Fruit fly (Drosophila melanogaster) whole organism, embryonic: ENCODE data around the gene CG33093.

ENCODE experiments used
- Aef1 ChIP-seq: fragments of 200-800 bp; sonication (Bioruptor generic); IDR thresholded peaks from 3 replicates; pipeline ENCODE4 v1.3.6; 2022; ENCODE audit warnings: missing biosample characterization, missing genetic modification characterization
- Atf3 ChIP-seq: fragments of 200-800 bp; sonication (Bioruptor generic); optimal IDR thresholded peaks from 3 replicates; lab custom pipeline; 2016; ENCODE audit warnings: missing biosample characterization, missing genetic modification characterization
- Bgb ChIP-seq: fragments of 200-800 bp; sonication (Bioruptor generic); IDR thresholded peaks from 2 replicates; pipeline ENCODE4 v1.3.6; 2022; ENCODE audit warnings: missing biosample characterization, missing genetic modification characterization; ENCODE audit not compliant: partially characterized antibody
- CG10565 ChIP-seq: fragments of 200-800 bp; sonication (Bioruptor generic); optimal IDR thresholded peaks from 3 replicates; lab custom pipeline; 2016; ENCODE audit warnings: missing biosample characterization, mild to moderate bottlenecking, missing genetic modification characterization
- CG17912 ChIP-seq: fragments of 200-800 bp; sonication (Bioruptor generic); optimal IDR thresholded peaks from 2 replicates; lab custom pipeline; 2018; ENCODE audit warnings: missing biosample characterization, mild to moderate bottlenecking, missing genetic modification characterization
- CG18011 ChIP-seq: fragments of 200-800 bp; sonication (Bioruptor generic); optimal IDR thresholded peaks from 2 replicates; lab custom pipeline; 2017; ENCODE audit warnings: missing biosample characterization, missing genetic modification characterization, mild to moderate bottlenecking, moderate library complexity, missing genotype
- CG33213 ChIP-seq: fragments of 200-800 bp; sonication (Bioruptor generic); optimal IDR thresholded peaks from 3 replicates; lab custom pipeline; 2016; ENCODE audit warnings: missing biosample characterization, missing genetic modification characterization
- CG34224 ChIP-seq: fragments of 200-800 bp; sonication (Bioruptor generic); IDR thresholded peaks from 3 replicates; pipeline ENCODE4 v1.3.6; 2022; ENCODE audit warnings: missing biosample characterization, missing genetic modification characterization; ENCODE audit not compliant: partially characterized antibody
- CG3838 ChIP-seq: fragments of 200-800 bp; sonication (Bioruptor generic); optimal IDR thresholded peaks from 3 replicates; lab custom pipeline; 2016; ENCODE audit warnings: missing biosample characterization, missing genetic modification characterization
- CG3995 ChIP-seq: fragments of 200-800 bp; sonication (Bioruptor generic); optimal IDR thresholded peaks from 3 replicates; lab custom pipeline; 2016; ENCODE audit warnings: missing biosample characterization, missing genetic modification characterization
- CG6683 ChIP-seq: fragments of 200-800 bp; sonication (Bioruptor generic); optimal IDR thresholded peaks from 2 replicates; lab custom pipeline; 2017; ENCODE audit warnings: missing biosample characterization, mild to moderate bottlenecking, missing genetic modification characterization, missing genetic modification reagents
- CG6813 ChIP-seq: fragments of 200-800 bp; sonication (Bioruptor generic); optimal IDR thresholded peaks from 2 replicates; lab custom pipeline; 2017; ENCODE audit warnings: missing biosample characterization, missing genetic modification characterization, mild to moderate bottlenecking, moderate library complexity, missing genetic modification reagents
- CG7357 ChIP-seq: fragments of 200-800 bp; sonication (Bioruptor generic); IDR thresholded peaks from 3 replicates; pipeline ENCODE4 v1.3.6; 2022; ENCODE audit warnings: missing biosample characterization, missing genetic modification characterization
- CG9609 ChIP-seq: fragments of 200-800 bp; sonication (Bioruptor generic); optimal IDR thresholded peaks from 3 replicates; lab custom pipeline; 2016; ENCODE audit warnings: missing biosample characterization, missing genetic modification characterization
- CG9817 ChIP-seq: fragments of 200-800 bp; sonication (Bioruptor generic); optimal IDR thresholded peaks from 2 replicates; lab custom pipeline; 2018; ENCODE audit warnings: missing biosample characterization, mild to moderate bottlenecking, missing genetic modification characterization, moderate library complexity
- CTCF ChIP-seq: fragments of 200-800 bp; sonication (Bioruptor generic); optimal IDR thresholded peaks from 2 replicates; lab custom pipeline; 2017; ENCODE audit warnings: missing biosample characterization, mild to moderate bottlenecking, missing genetic modification characterization, moderate library complexity
- Chrac-16 ChIP-seq: fragments of 200-800 bp; sonication (Bioruptor generic); optimal IDR thresholded peaks from 3 replicates; lab custom pipeline; 2016; ENCODE audit warnings: missing biosample characterization, missing genetic modification characterization
- D19B ChIP-seq: fragments of 200-800 bp; sonication (Bioruptor generic); optimal IDR thresholded peaks from 2 replicates; lab custom pipeline; 2017; ENCODE audit warnings: missing biosample characterization, mild to moderate bottlenecking, missing genetic modification characterization
- Dfd ChIP-seq, 2 experiments: fragments of >200 bp; optimal IDR thresholded peaks; 2 replicates each; lab custom pipeline; 2017; ENCODE audit warnings: missing biosample characterization in 2 of 2, missing genetic modification characterization in 2 of 2
- E2f1 ChIP-seq: fragments of 200-800 bp; sonication (Bioruptor generic); IDR thresholded peaks from 2 replicates; pipeline ENCODE4 v1.3.6; 2022; ENCODE audit warnings: missing biosample characterization, missing genetic modification characterization
- E2f2 ChIP-seq: fragments of 200-800 bp; sonication (Bioruptor generic); IDR thresholded peaks from 2 replicates; pipeline ENCODE4 v1.3.6; 2022; ENCODE audit warnings: missing biosample characterization, missing genetic modification characterization
- Hey ChIP-seq: fragments of 200-800 bp; sonication (Bioruptor generic); optimal IDR thresholded peaks from 3 replicates; lab custom pipeline; 2018; ENCODE audit warnings: missing biosample characterization, mild to moderate bottlenecking, missing genetic modification characterization
- Hr78 ChIP-seq, 2 experiments: fragments of 200-800 bp in 1 of 2; fragments of >200 bp in 1 of 2; sonication (Bioruptor generic) in 1 of 2; optimal IDR thresholded peaks; 2 replicates each; lab custom pipeline; 2017 to 2019; ENCODE audit warnings: missing biosample characterization in 2 of 2, missing genetic modification characterization in 2 of 2, mild to moderate bottlenecking in 1 of 2, moderate library complexity in 1 of 2
- Lhr ChIP-seq: fragments of 200-800 bp; sonication (Bioruptor generic); optimal IDR thresholded peaks from 3 replicates; lab custom pipeline; 2017; ENCODE audit warnings: mild to moderate bottlenecking, missing biosample characterization, missing genetic modification reagents, missing genetic modification characterization
- Lim3 ChIP-seq: fragments of 200-800 bp; sonication (Bioruptor generic); IDR thresholded peaks from 2 replicates; pipeline ENCODE4 v1.3.6; 2022; ENCODE audit warnings: missing biosample characterization, missing genetic modification characterization
- NC2α ChIP-seq: fragments of 200-800 bp; sonication (Bioruptor generic); optimal IDR thresholded peaks from 2 replicates; lab custom pipeline; 2016; ENCODE audit warnings: missing biosample characterization, missing genetic modification characterization
- NfI ChIP-seq: fragments of 200-800 bp; sonication (Bioruptor generic); optimal IDR thresholded peaks from 3 replicates; lab custom pipeline; 2018; ENCODE audit warnings: missing biosample characterization, mild to moderate bottlenecking, missing genetic modification characterization, moderate library complexity
- Opbp ChIP-seq: fragments of 200-800 bp; sonication (Bioruptor generic); IDR thresholded peaks from 3 replicates; pipeline ENCODE4 v1.3.6; 2022; ENCODE audit warnings: missing biosample characterization, missing genetic modification characterization; ENCODE audit not compliant: partially characterized antibody
- Ssrp ChIP-seq: fragments of 200-800 bp; sonication (Bioruptor generic); optimal IDR thresholded peaks from 2 replicates; lab custom pipeline; 2018; ENCODE audit warnings: missing biosample characterization, mild to moderate bottlenecking, missing genetic modification characterization, moderate library complexity
- abd-A ChIP-seq: fragments of 200-800 bp; sonication (Bioruptor generic); optimal IDR thresholded peaks from 3 replicates; lab custom pipeline; 2019; ENCODE audit warnings: missing biosample characterization, mild to moderate bottlenecking, missing genetic modification characterization, moderate library complexity
- chinmo ChIP-seq: fragments of 200-800 bp; sonication (Bioruptor generic); IDR thresholded peaks from 4 replicates; pipeline ENCODE4 v1.3.6; 2022; ENCODE audit warnings: missing biosample characterization, missing genetic modification characterization; ENCODE audit not compliant: partially characterized antibody
- crol ChIP-seq: fragments of 200-800 bp; sonication (Bioruptor generic); IDR thresholded peaks from 2 replicates; pipeline ENCODE4 v1.3.6; 2022; ENCODE audit warnings: missing biosample characterization, missing genetic modification characterization
- dimm ChIP-seq: fragments of 200-800 bp; sonication (Bioruptor generic); IDR thresholded peaks from 2 replicates; pipeline ENCODE4 v1.3.6; 2022; ENCODE audit warnings: missing biosample characterization, missing genetic modification characterization
- ems ChIP-seq: fragments of 200-800 bp; sonication (Bioruptor generic); optimal IDR thresholded peaks from 3 replicates; lab custom pipeline; 2016; ENCODE audit warnings: missing biosample characterization, missing genetic modification characterization
- esg ChIP-seq: fragments of 200-800 bp; sonication (Bioruptor generic); conservative IDR thresholded peaks from 2 replicates; pipeline ENCODE4 v1.3.6; 2022; ENCODE audit warnings: missing biosample characterization, missing genetic modification characterization
- fru ChIP-seq: fragments of >200 bp; optimal IDR thresholded peaks from 2 replicates; lab custom pipeline; 2017
- fu2 ChIP-seq: fragments of 200-800 bp; sonication (Bioruptor generic); optimal IDR thresholded peaks from 2 replicates; lab custom pipeline; 2016; ENCODE audit warnings: missing biosample characterization, missing genetic modification characterization
- gfzf ChIP-seq: fragments of 200-800 bp; sonication (Bioruptor generic); optimal IDR thresholded peaks from 2 replicates; lab custom pipeline; 2016; ENCODE audit warnings: missing biosample characterization, mild to moderate bottlenecking, missing genetic modification characterization, moderate library complexity
- gt ChIP-seq: fragments of 200-800 bp; sonication (Bioruptor generic); IDR thresholded peaks from 2 replicates; pipeline ENCODE4 v1.3.6; 2022; ENCODE audit warnings: missing biosample characterization, missing genetic modification characterization
- jumu ChIP-seq: fragments of 200-800 bp; sonication (Bioruptor generic); optimal IDR thresholded peaks from 3 replicates; lab custom pipeline; 2016; ENCODE audit warnings: missing biosample characterization, missing genetic modification characterization
- kah ChIP-seq: fragments of 200-800 bp; sonication (Bioruptor generic); optimal IDR thresholded peaks from 2 replicates; lab custom pipeline; 2018; ENCODE audit warnings: missing biosample characterization, mild to moderate bottlenecking, missing genetic modification characterization
- nerfin-1 ChIP-seq: fragments of 200-800 bp; sonication (Bioruptor generic); optimal IDR thresholded peaks from 3 replicates; lab custom pipeline; 2019; ENCODE audit warnings: missing biosample characterization, mild to moderate bottlenecking, missing genetic modification characterization, moderate library complexity
- pfk ChIP-seq: fragments of 200-800 bp; sonication (Bioruptor generic); optimal IDR thresholded peaks from 2 replicates; lab custom pipeline; 2018; ENCODE audit warnings: missing biosample characterization, mild to moderate bottlenecking, missing genetic modification characterization, moderate library complexity
- psq ChIP-seq: fragments of 200-800 bp; sonication (Bioruptor generic); optimal IDR thresholded peaks from 2 replicates; lab custom pipeline; 2017; ENCODE audit warnings: missing biosample characterization, missing genetic modification characterization
- ranshi ChIP-seq: fragments of 200-800 bp; sonication (Bioruptor generic); IDR thresholded peaks from 2 replicates; pipeline ENCODE4 v1.3.6; 2022; ENCODE audit warnings: missing biosample characterization, missing genetic modification characterization
- sc ChIP-seq, 3 experiments: fragments of >200 bp in 2 of 3; fragments of 200-800 bp in 1 of 3; sonication (Bioruptor generic) in 1 of 3; optimal IDR thresholded peaks; 2 replicates in 2 of 3; 3 replicates in 1 of 3; lab custom pipeline; 2017; ENCODE audit warnings: mild to moderate bottlenecking in 1 of 3, missing biosample characterization in 1 of 3, missing genetic modification characterization in 1 of 3, missing genetic modification reagents in 1 of 3
- sens-2 ChIP-seq: fragments of 200-800 bp; sonication (Bioruptor generic); IDR thresholded peaks from 2 replicates; pipeline ENCODE4 v1.3.6; 2022; ENCODE audit warnings: missing biosample characterization, missing genetic modification characterization
- stwl ChIP-seq: fragments of 200-800 bp; sonication (Bioruptor generic); optimal IDR thresholded peaks from 3 replicates; lab custom pipeline; 2018; ENCODE audit warnings: missing biosample characterization, mild to moderate bottlenecking, missing genetic modification characterization, moderate library complexity
- sug ChIP-seq: fragments of 200-800 bp; optimal IDR thresholded peaks from 2 replicates; lab custom pipeline; 2019; ENCODE audit warnings: missing biosample characterization, mild to moderate bottlenecking, missing genetic modification characterization, moderate library complexity
- tll ChIP-seq, 2 experiments: fragments of 200-800 bp in 1 of 2; fragments of >200 bp in 1 of 2; sonication (Bioruptor generic) in 1 of 2; optimal IDR thresholded peaks; 2 replicates each; lab custom pipeline; 2017 to 2019; ENCODE audit warnings: missing biosample characterization in 2 of 2, missing genetic modification characterization in 2 of 2, mild to moderate bottlenecking in 1 of 2, moderate library complexity in 1 of 2
- zfh2 ChIP-seq: fragments of 200-800 bp; sonication (Bioruptor generic); optimal IDR thresholded peaks from 2 replicates; lab custom pipeline; 2016; ENCODE audit warnings: missing biosample characterization, missing genetic modification characterization

CG33093 gene

dm6 chr3R:22547585-22548022, 15.9 kb upstream of the CG33093 start, which contains the start of gene AdipoR (continued):
- TF ChIP-seq Opbp (GFP tag; lab: Robert Waterston, UW) (peak; percentile 63; the same call in 1 of the 3 replicates), E2f2 (GFP tag; lab: Robert Waterston, UW) (peak; percentile 99), stwl (tag; lab: Kevin White, UChicago) (peak; percentile 88), gt (GFP tag; lab: Robert Waterston, UW) (no peak), pfk (peak; percentile 33), sc (optimal IDR thresholded peaks at IDR 0.05; lab: Kevin White, UChicago) (no peak), sc (GFP tag; optimal IDR thresholded peaks at IDR 0.05; lab: Kevin White, UChicago) (no peak), zfh2 (no peak), Chrac-16 (peak; percentile 13), CG6683 (GFP tag; lab: Kevin White, UChicago) (no peak), CG33213 (GFP tag; lab: Kevin White, UChicago) (peak; percentile 51), ems (GFP tag; lab: Kevin White, UChicago) (no peak), esg (no peak), CTCF (GFP tag; lab: Kevin White, UChicago) (peak; percentile 39), jumu (no peak), CG3838 (GFP tag; lab: Kevin White, UChicago) (no peak), Atf3 (GFP tag; lab: Kevin White, UChicago) (no peak), CG6813 (GFP tag; lab: Kevin White, UChicago) (no peak), NC2α (GFP tag; lab: Kevin White, UChicago) (no peak), gfzf (GFP tag; lab: Kevin White, UChicago) (peak; percentile 97), Ssrp (tag; lab: Kevin White, UChicago) (no peak), E2f1 (GFP tag; lab: Robert Waterston, UW) (no peak), CG7357 (GFP tag; lab: Robert Waterston, UW) (no peak), fu2 (GFP tag; lab: Kevin White, UChicago) (no peak), nerfin-1 (no peak), CG9609 (GFP tag; lab: Kevin White, UChicago) (no peak), Lim3 (GFP tag; lab: Robert Waterston, UW) (no peak), tll (GFP tag; optimal IDR thresholded peaks at IDR 0.05; lab: Kevin White, UChicago) (peak in 1 of 2 experiments; percentile 29), CG34224 (GFP tag; lab: Robert Waterston, UW) (peak; percentile 49; the same call in 2 of the 3 replicates), Lhr (GFP tag; lab: Kevin White, UChicago) (peak; percentile 48), Aef1 (GFP tag; lab: Robert Waterston, UW) (no peak), Bgb (GFP tag; lab: Robert Waterston, UW) (peak; percentile 62)

dm6 chr3R:22546017-22546416, 14.3 kb upstream of the CG33093 start:
- TF ChIP-seq fru (no peak), Dfd (GFP tag; optimal IDR thresholded peaks at IDR 0.05; lab: Kevin White, UChicago) (no peak), CG3995 (GFP tag; lab: Kevin White, UChicago) (no peak), CG17912 (GFP tag; lab: Kevin White, UChicago) (no peak), crol (GFP tag; lab: Robert Waterston, UW) (no peak), Hr78 (GFP tag; optimal IDR thresholded peaks at IDR 0.05; lab: Kevin White, UChicago) (no peak), D19B (GFP tag; lab: Kevin White, UChicago) (no peak), gfzf (GFP tag; lab: Kevin White, UChicago) (no peak), chinmo (GFP tag; lab: Robert Waterston, UW) (0 out of 4 replicates have a peak, but pooled peaks have one; percentile 44), Hey (no peak), CG9817 (no peak), kah (GFP tag; lab: Kevin White, UChicago) (no peak), sug (tag; lab: Kevin White, UChicago) (peak; percentile 46), Aef1 (GFP tag; lab: Robert Waterston, UW) (no peak), CG3838 (GFP tag; lab: Kevin White, UChicago) (no peak), psq (GFP tag; lab: Kevin White, UChicago) (no peak), CG18011 (no peak), sens-2 (no peak), ranshi (no peak), CG10565 (GFP tag; lab: Kevin White, UChicago) (no peak), NfI (GFP tag; lab: Kevin White, UChicago) (no peak), dimm (GFP tag; lab: Robert Waterston, UW) (no peak), abd-A (tag; lab: Kevin White, UChicago) (no peak)
